Fruit fly (Drosophila melanogaster) Kc167 (cell line): ENCODE data around the gene Lsd-1.

Experiments used
- Myc ChIP-seq: fragments of >200 bp; optimal IDR thresholded peaks from 2 replicates; lab custom pipeline; 2017; ENCODE audit warnings: missing external identifiers
- h ChIP-seq: fragments of >200 bp; optimal IDR thresholded peaks from 3 replicates; lab custom pipeline; 2018; ENCODE audit warnings: missing external identifiers
- psq ChIP-seq: fragments of >200 bp; optimal IDR thresholded peaks from 2 replicates; lab custom pipeline; 2017; ENCODE audit warnings: missing external identifiers
- ttk ChIP-seq: sonication (Bioruptor generic); optimal IDR thresholded peaks from 2 replicates; lab custom pipeline; 2017; ENCODE audit warnings: missing external identifiers

DNA sequence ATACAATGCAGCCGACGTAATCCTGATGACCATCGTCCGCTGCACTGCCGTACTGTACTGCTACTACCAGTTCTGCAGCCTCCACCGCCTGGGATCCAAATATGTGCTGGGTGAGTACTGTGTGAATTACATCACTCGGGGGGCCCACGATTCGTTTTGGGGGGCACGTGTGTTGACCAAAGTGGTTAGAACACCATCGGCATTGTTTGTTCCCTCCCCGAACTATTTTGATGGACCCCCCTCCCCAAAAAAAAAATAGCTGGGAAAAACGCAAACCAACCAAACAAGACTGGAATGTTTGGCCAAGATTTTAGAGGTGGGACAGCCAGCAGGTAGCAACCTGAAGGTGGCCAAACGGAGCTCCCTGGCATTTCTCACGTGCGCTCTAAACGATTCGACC, 16.2 kb upstream of the Lsd-1 start:
- no peak for TF ChIP-seq h (lab: Kevin White, UChicago)
- no peak for TF ChIP-seq psq (lab: Kevin White, UChicago)
- TF ChIP-seq ttk (lab: Kevin White, UChicago): no peak
- TF ChIP-seq Myc: no peak
